Fruit fly (Drosophila melanogaster) whole organism, pupa: ENCODE measurements around the gene CG44044.

ENCODE experiments used
- CG10348 ChIP-seq: fragments of 200-800 bp; sonication (Bioruptor generic); IDR thresholded peaks from 2 replicates; pipeline ENCODE4 v1.3.6; 2022; ENCODE audit warnings: missing biosample characterization, missing genetic modification characterization
- CG12605 ChIP-seq: fragments of 200-800 bp; sonication (Bioruptor generic); IDR thresholded peaks from 2 replicates; pipeline ENCODE4 v1.3.6; 2022; ENCODE audit warnings: missing biosample characterization, missing genetic modification characterization
- CG13204 ChIP-seq: fragments of 200-800 bp; sonication (Bioruptor generic); optimal IDR thresholded peaks from 2 replicates; lab custom pipeline; 2018; ENCODE audit warnings: missing biosample characterization, mild to moderate bottlenecking, missing genetic modification characterization, moderate library complexity
- CG14655 ChIP-seq: fragments of 200-800 bp; sonication (Bioruptor generic); optimal IDR thresholded peaks from 3 replicates; lab custom pipeline; 2017; ENCODE audit warnings: mild to moderate bottlenecking, missing biosample characterization, missing genetic modification reagents, missing genetic modification characterization
- CG32121 ChIP-seq: fragments of 200-800 bp; sonication (Bioruptor generic); IDR thresholded peaks from 2 replicates; pipeline ENCODE4 v1.3.6; 2022; ENCODE audit warnings: missing biosample characterization, missing genetic modification characterization
- CG8159 ChIP-seq: fragments of 200-800 bp; sonication (Bioruptor generic); optimal IDR thresholded peaks from 3 replicates; lab custom pipeline; 2018; ENCODE audit warnings: missing biosample characterization, mild to moderate bottlenecking, missing genetic modification characterization, moderate library complexity
- D1 ChIP-seq: fragments of 200-800 bp; sonication (Bioruptor generic); optimal IDR thresholded peaks from 2 replicates; lab custom pipeline; 2018; ENCODE audit warnings: missing biosample characterization, mild to moderate bottlenecking, missing genetic modification characterization, moderate library complexity
- EcR ChIP-seq: fragments of 200-800 bp; sonication (Bioruptor generic); optimal IDR thresholded peaks from 3 replicates; lab custom pipeline; 2019; ENCODE audit warnings: missing biosample characterization, missing genetic modification characterization, mild to moderate bottlenecking, moderate library complexity, missing genetic modification reagents
- Pif1B ChIP-seq: fragments of 200-800 bp; sonication (Bioruptor generic); optimal IDR thresholded peaks from 3 replicates; lab custom pipeline; 2016; ENCODE audit warnings: missing biosample characterization, missing genetic modification characterization
- fd96Ca ChIP-seq: fragments of 200-800 bp; sonication (Bioruptor generic); IDR thresholded peaks from 3 replicates; pipeline ENCODE4 v1.3.6; 2022; ENCODE audit warnings: missing biosample characterization, missing genetic modification characterization
- gl ChIP-seq: fragments of 200-800 bp; sonication (Bioruptor generic); optimal IDR thresholded peaks from 2 replicates; lab custom pipeline; 2018; ENCODE audit warnings: missing biosample characterization, mild to moderate bottlenecking, missing genetic modification characterization

- TF ChIP-seq CG14655 (GFP tag; lab: Kevin White, UChicago) (no peak), CG32121 (GFP tag; lab: Robert Waterston, UW) (no peak), D1 (tag; lab: Kevin White, UChicago) (no peak), Pif1B (GFP tag; lab: Kevin White, UChicago) (no peak), gl (tag; lab: Kevin White, UChicago) (peak; percentile 15), fd96Ca (no peak), CG13204 (peak; percentile 54), CG8159 (tag; lab: Kevin White, UChicago) (no peak), EcR (GFP tag; lab: Kevin White, UChicago) (peak; percentile 80), CG12605 (no peak), CG10348 (GFP tag; lab: Robert Waterston, UW) (no peak)
These were observed 4.9 kb upstream of the CG44044 start for dm6 chr3R:16316747-16317146.
